Worm (Caenorhabditis elegans): Measurements from ENCODE around the gene ints-7.

DNA sequence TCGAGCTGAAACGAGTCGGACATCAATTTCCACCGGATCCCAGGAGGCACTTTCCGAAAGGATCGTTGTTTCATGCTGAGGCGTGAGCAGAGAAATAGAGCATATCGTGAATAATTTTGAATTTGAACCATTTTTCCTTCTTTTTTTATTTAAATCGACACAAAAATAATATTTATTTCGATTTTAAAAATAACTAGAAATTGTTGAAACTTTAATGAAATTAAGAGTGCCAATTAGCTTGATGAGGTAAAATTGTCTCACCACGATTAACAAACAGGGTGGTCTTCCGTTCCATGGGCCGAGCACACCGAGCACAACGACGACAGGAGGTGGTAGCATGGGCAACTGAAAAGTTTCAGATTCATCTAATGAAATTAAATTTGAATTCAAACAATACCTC, 5.7 kb downstream of the ints-7 start:
- no peak for TF ChIP-seq dao-5 (tag; optimal IDR thresholded peaks at IDR 0.05)
- no peak for TF ChIP-seq him-1 (tag; optimal IDR thresholded peaks at IDR 0.05)

Measured in whole organism, L4/young adult.